Worm (Caenorhabditis elegans) whole organism, L1 larva: ENCODE results near the gene F52H2.5.

Source experiments
- C04F5.9 ChIP-seq: sonication (generic microtip); optimal IDR thresholded peaks from 2 replicates; lab custom pipeline; 2016; ENCODE audit warnings: missing genetic modification characterization, missing compliant biosample characterization
- Y116A8C.19 ChIP-seq: sonication (generic microtip); optimal IDR thresholded peaks from 2 replicates; lab custom pipeline; 2016; ENCODE audit warnings: missing compliant biosample characterization, missing genetic modification characterization, borderline replicate concordance
- alr-1 ChIP-seq: fragments of 200-800 bp; sonication (Bioruptor generic); optimal IDR thresholded peaks from 2 replicates; lab custom pipeline; 2018; ENCODE audit warnings: borderline replicate concordance, mild to moderate bottlenecking, missing genetic modification characterization, missing compliant biosample characterization
- ama-1 ChIP-seq: fragments of 150-350 bp; optimal IDR thresholded peaks from 2 replicates; lab custom pipeline; 2014
- ceh-63 ChIP-seq: fragments of 200-800 bp; sonication (Bioruptor generic); optimal IDR thresholded peaks from 2 replicates; lab custom pipeline; 2018; ENCODE audit warnings: mild to moderate bottlenecking, missing genetic modification characterization, missing compliant biosample characterization
- ceh-82 ChIP-seq, 3 experiments: fragments of 150-350 bp in 1 of 3; sonication (generic microtip) in 2 of 3; optimal IDR thresholded peaks; 2 replicates each; lab custom pipeline; 2014 to 2017; ENCODE audit warnings: missing biosample characterization in 3 of 3, missing genetic modification characterization in 3 of 3
- ceh-90 ChIP-seq: sonication (generic microtip); optimal IDR thresholded peaks from 2 replicates; lab custom pipeline; 2016; ENCODE audit warnings: missing genetic modification characterization, missing compliant biosample characterization
- dpl-1 ChIP-seq, 3 experiments: fragments of 150-350 bp in 2 of 3; sonication (generic microtip) in 1 of 3; optimal IDR thresholded peaks; 2 replicates each; lab custom pipeline; 2014 to 2017; ENCODE audit warnings: missing biosample characterization in 3 of 3, missing genetic modification characterization in 3 of 3, missing genetic modification reagents in 3 of 3
- efl-3 ChIP-seq: fragments of 200-800 bp; sonication (Bioruptor generic); optimal IDR thresholded peaks from 2 replicates; lab custom pipeline; 2018; ENCODE audit warnings: mild to moderate bottlenecking, missing genetic modification characterization, missing compliant biosample characterization
- egl-13 ChIP-seq: sonication (generic microtip); optimal IDR thresholded peaks from 2 replicates; lab custom pipeline; 2016; ENCODE audit warnings: missing genotype, missing genetic modification reagents, missing genetic modification characterization, missing compliant biosample characterization
- elt-2 ChIP-seq: sonication (generic microtip); optimal IDR thresholded peaks from 2 replicates; lab custom pipeline; 2016; ENCODE audit warnings: missing genetic modification characterization, mild to moderate bottlenecking, inconsistent platforms, missing compliant biosample characterization, missing genetic modification reagents
- elt-3 ChIP-seq, 6 experiments: fragments of 150-350 bp in 1 of 6; sonication (generic microtip); optimal IDR thresholded peaks; 2 replicates each; lab custom pipeline; 2017 to 2018; ENCODE audit warnings: missing biosample characterization in 6 of 6, missing genetic modification characterization in 6 of 6, inconsistent platforms in 1 of 6
- fkh-4 ChIP-seq: sonication (generic microtip); optimal IDR thresholded peaks from 2 replicates; lab custom pipeline; 2016; ENCODE audit warnings: missing compliant biosample characterization, missing genetic modification characterization, borderline replicate concordance
- fkh-8 ChIP-seq: sonication (generic microtip); optimal IDR thresholded peaks from 2 replicates; lab custom pipeline; 2016; ENCODE audit warnings: mild to moderate bottlenecking, missing genetic modification characterization, missing compliant biosample characterization
- hlh-4 ChIP-seq: sonication (generic microtip); optimal IDR thresholded peaks from 2 replicates; lab custom pipeline; 2016; ENCODE audit warnings: mild to moderate bottlenecking, missing genetic modification characterization, missing compliant biosample characterization
- isw-1 ChIP-seq: fragments of 200-800 bp; sonication (Bioruptor generic); IDR thresholded peaks from 2 replicates; pipeline ENCODE4 v1.3.6; 2022; ENCODE audit warnings: missing genetic modification characterization, missing compliant biosample characterization
- lin-13 ChIP-seq: fragments of 150-350 bp; optimal IDR thresholded peaks from 2 replicates; lab custom pipeline; 2014; ENCODE audit warnings: missing biosample characterization, missing genetic modification reagents, missing genetic modification characterization
- lin-14 ChIP-seq: fragments of 200-800 bp; sonication (Bioruptor generic); optimal IDR thresholded peaks from 2 replicates; lab custom pipeline; 2018; ENCODE audit warnings: mild to moderate bottlenecking, missing genetic modification characterization, moderate library complexity, missing compliant biosample characterization
- lin-15B ChIP-seq: fragments of 150-350 bp; sonication (generic microtip); optimal IDR thresholded peaks from 3 replicates; lab custom pipeline; 2014; ENCODE audit warnings: missing biosample characterization, missing genetic modification characterization
- lin-35 ChIP-seq, 2 experiments: fragments of 150-350 bp; optimal IDR thresholded peaks; 2 replicates each; lab custom pipeline; 2014; ENCODE audit warnings: missing biosample characterization in 2 of 2, missing genetic modification characterization in 2 of 2, missing genetic modification reagents in 2 of 2
- lsy-2 ChIP-seq, 2 experiments: fragments of 150-350 bp; optimal IDR thresholded peaks; 2 replicates each; lab custom pipeline; 2014; ENCODE audit warnings: missing biosample characterization in 2 of 2, missing genetic modification characterization in 2 of 2
- mab-9 ChIP-seq: fragments of 200-800 bp; sonication (Bioruptor generic); IDR thresholded peaks from 2 replicates; pipeline ENCODE4 v1.3.6; 2022; ENCODE audit warnings: missing genetic modification reagents, missing genetic modification characterization, missing compliant biosample characterization
- mdl-1 ChIP-seq, 2 experiments: fragments of 150-350 bp; optimal IDR thresholded peaks; 2 replicates each; lab custom pipeline; 2014 to 2017; ENCODE audit warnings: missing biosample characterization in 2 of 2, missing genetic modification characterization in 2 of 2, inconsistent platforms in 1 of 2
- mep-1 ChIP-seq: fragments of 150-350 bp; optimal IDR thresholded peaks from 2 replicates; lab custom pipeline; 2014; ENCODE audit warnings: missing biosample characterization, missing genetic modification characterization
- nhr-20 ChIP-seq: sonication (generic microtip); optimal IDR thresholded peaks from 2 replicates; lab custom pipeline; 2016; ENCODE audit warnings: mild to moderate bottlenecking, missing genetic modification characterization, missing compliant biosample characterization
- nhr-47 ChIP-seq: sonication (generic microtip); optimal IDR thresholded peaks from 2 replicates; lab custom pipeline; 2016; ENCODE audit warnings: mild to moderate bottlenecking, missing genetic modification characterization, moderate library complexity, missing compliant biosample characterization
- nhr-71 ChIP-seq: sonication (generic microtip); optimal IDR thresholded peaks from 2 replicates; lab custom pipeline; 2016; ENCODE audit warnings: mild to moderate bottlenecking, missing genetic modification characterization, moderate library complexity, missing compliant biosample characterization
- nhr-77 ChIP-seq: fragments of 150-350 bp; optimal IDR thresholded peaks from 2 replicates; lab custom pipeline; 2014; ENCODE audit warnings: missing biosample characterization, missing genetic modification characterization
- nhr-90 ChIP-seq: sonication (generic microtip); optimal IDR thresholded peaks from 2 replicates; lab custom pipeline; 2016; ENCODE audit warnings: mild to moderate bottlenecking, missing genetic modification characterization, missing compliant biosample characterization; ENCODE audit not compliant: poor library complexity
- pag-3 ChIP-seq: sonication (generic microtip); optimal IDR thresholded peaks from 2 replicates; lab custom pipeline; 2017; ENCODE audit warnings: missing genetic modification characterization, mild to moderate bottlenecking, missing compliant biosample characterization, antibody characterized with exemption, borderline replicate concordance; ENCODE audit not compliant: insufficient read depth
- pax-3 ChIP-seq: fragments of 200-800 bp; sonication (Bioruptor generic); optimal IDR thresholded peaks from 2 replicates; lab custom pipeline; 2018; ENCODE audit warnings: mild to moderate bottlenecking, missing genetic modification characterization, moderate library complexity, missing compliant biosample characterization
- pqm-1 ChIP-seq: sonication (generic microtip); optimal IDR thresholded peaks from 3 replicates; lab custom pipeline; 2017; ENCODE audit warnings: missing biosample characterization, missing genetic modification characterization
- rnt-1 ChIP-seq: sonication (generic microtip); optimal IDR thresholded peaks from 2 replicates; lab custom pipeline; 2016; ENCODE audit warnings: mild to moderate bottlenecking, missing genetic modification characterization, moderate library complexity, missing compliant biosample characterization
- snu-23 ChIP-seq: sonication (generic microtip); optimal IDR thresholded peaks from 2 replicates; lab custom pipeline; 2016; ENCODE audit warnings: missing genetic modification characterization, missing compliant biosample characterization
- sptf-1 ChIP-seq: fragments of 150-350 bp; optimal IDR thresholded peaks from 2 replicates; lab custom pipeline; 2014; ENCODE audit warnings: missing biosample characterization, missing genetic modification characterization
- swsn-7 ChIP-seq: sonication (generic microtip); optimal IDR thresholded peaks from 2 replicates; lab custom pipeline; 2016; ENCODE audit warnings: missing genetic modification characterization, missing compliant biosample characterization
- tbx-2 ChIP-seq: sonication (generic microtip); optimal IDR thresholded peaks from 2 replicates; lab custom pipeline; 2016; ENCODE audit warnings: missing genetic modification characterization, missing compliant biosample characterization
- tlp-1 ChIP-seq: fragments of 150-350 bp; optimal IDR thresholded peaks from 2 replicates; lab custom pipeline; 2014; ENCODE audit warnings: missing biosample characterization, missing genetic modification characterization
- unc-130 ChIP-seq: fragments of 150-350 bp; optimal IDR thresholded peaks from 2 replicates; lab custom pipeline; 2017; ENCODE audit warnings: missing biosample characterization, missing genetic modification characterization, inconsistent platforms
- unc-30 ChIP-seq: sonication (generic microtip); optimal IDR thresholded peaks from 2 replicates; lab custom pipeline; 2017; ENCODE audit warnings: missing biosample characterization, missing genetic modification characterization
- unc-98 ChIP-seq: fragments of 200-800 bp; sonication (Bioruptor generic); IDR thresholded peaks from 2 replicates; pipeline ENCODE4 v1.3.6; 2022; ENCODE audit warnings: missing genetic modification characterization, missing compliant biosample characterization

F52H2.5 gene

DNA sequence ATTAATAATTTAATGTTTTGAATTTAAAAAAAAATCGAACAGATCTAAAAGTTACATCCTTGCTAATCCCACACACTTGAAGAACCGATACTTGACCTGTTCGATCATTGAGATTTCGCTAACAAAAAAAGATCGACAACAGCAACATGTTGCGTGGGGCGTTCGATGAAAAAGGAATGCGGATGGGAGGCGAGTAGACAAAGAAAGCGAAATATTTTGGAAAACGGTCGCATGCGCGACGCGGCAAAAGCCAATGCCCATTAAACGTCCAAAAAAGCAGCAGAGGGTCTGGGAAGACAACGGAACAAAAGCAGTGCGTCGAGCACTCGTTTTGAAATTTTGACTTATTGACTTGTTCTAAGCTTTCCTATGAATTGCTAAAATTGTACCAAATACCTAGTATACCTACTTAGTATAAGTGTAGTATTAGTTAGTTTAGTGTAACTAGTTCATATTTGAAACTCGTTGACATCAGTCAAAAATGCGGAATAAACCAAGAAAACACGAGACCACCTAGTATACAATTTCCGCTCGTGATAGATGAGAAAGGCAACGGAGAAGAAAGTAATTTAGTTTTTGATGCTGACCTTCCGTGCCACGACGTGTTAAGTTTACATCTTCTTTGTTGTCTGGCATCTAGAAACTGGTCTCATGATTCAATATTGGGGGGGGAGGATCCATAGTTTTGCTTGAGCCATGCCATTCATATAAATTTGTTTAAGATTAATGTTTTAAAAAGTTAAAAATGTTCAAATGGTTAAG, 22.1 kb upstream of the F52H2.5 start (continued):
- TF ChIP-seq ceh-82 (tag; optimal IDR thresholded peaks at IDR 0.05; lab: Kevin White, UChicago) (no peak), ceh-90 (tag; lab: Kevin White, UChicago) (no peak), pag-3 (tag; lab: Kevin White, UChicago) (peak; percentile 76), lin-14 (GFP tag; lab: Kevin White, UChicago) (peak; percentile 80), mep-1 (tag; lab: Kevin White, UChicago) (peak; percentile 48), fkh-4 (tag; lab: Kevin White, UChicago) (no peak)
- TF ChIP-seq, all 84 proteins: peak for 19

DNA sequence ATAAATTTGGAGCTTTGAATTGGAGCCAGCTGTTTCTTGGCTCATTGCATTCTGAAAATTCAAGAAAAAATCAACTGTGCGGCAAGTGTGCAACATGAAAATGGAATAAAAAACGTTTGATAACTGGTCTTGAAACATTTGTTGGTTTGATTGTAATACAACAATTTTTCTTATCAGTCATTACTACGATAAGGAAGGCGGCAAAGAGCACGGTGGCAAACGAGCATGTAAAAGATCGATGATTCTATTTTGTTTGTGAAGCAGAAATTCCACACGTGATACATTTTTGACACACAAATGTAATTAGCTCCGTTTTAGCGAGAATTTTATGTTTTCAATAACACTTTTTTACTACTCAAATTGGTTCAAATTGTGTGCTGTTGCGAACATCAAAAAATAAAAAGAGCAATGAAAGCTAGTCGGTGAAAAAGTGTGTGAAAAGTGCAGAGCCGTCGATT, 20.7 kb upstream of the F52H2.5 start, which contains the start of gene H01M10.1:
Gene H01M10.1 (minus strand): TSS at position 51 of the 458 bp plus-strand sequence.
- TF ChIP-seq elt-2 = peak; percentile 94
- TF ChIP-seq lin-35 (GFP tag; optimal IDR thresholded peaks at IDR 0.05; lab: Kevin White, UChicago) = peak in 1 of 2 experiments; percentile 26
- no peak for TF ChIP-seq unc-130 (tag; lab: Kevin White, UChicago)
- TF ChIP-seq ceh-90 (tag; lab: Kevin White, UChicago) = no peak
- peak; percentile 9 for TF ChIP-seq lin-14 (GFP tag; lab: Kevin White, UChicago)
- no peak for TF ChIP-seq lin-13 (GFP tag; lab: Kevin White, UChicago)
- TF ChIP-seq mab-9 (GFP tag; lab: Robert Waterston, UW) = no peak
- TF ChIP-seq nhr-71 (tag; lab: Kevin White, UChicago) = peak; percentile 34
- no peak for TF ChIP-seq C04F5.9 (tag; lab: Kevin White, UChicago)
- TF ChIP-seq lsy-2 (tag; optimal IDR thresholded peaks at IDR 0.05; lab: Kevin White, UChicago) = peak in 1 of 2 experiments; percentile 5
- TF ChIP-seq pqm-1 (tag; lab: Kevin White, UChicago) = peak; percentile 20
- TF ChIP-seq mdl-1 (tag; optimal IDR thresholded peaks at IDR 0.05; lab: Kevin White, UChicago) = peak in 1 of 2 experiments; percentile 4
- TF ChIP-seq unc-98 (GFP tag; lab: Robert Waterston, UW) = no peak
- TF ChIP-seq nhr-20 (tag; lab: Kevin White, UChicago) = peak; percentile 31

DNA sequence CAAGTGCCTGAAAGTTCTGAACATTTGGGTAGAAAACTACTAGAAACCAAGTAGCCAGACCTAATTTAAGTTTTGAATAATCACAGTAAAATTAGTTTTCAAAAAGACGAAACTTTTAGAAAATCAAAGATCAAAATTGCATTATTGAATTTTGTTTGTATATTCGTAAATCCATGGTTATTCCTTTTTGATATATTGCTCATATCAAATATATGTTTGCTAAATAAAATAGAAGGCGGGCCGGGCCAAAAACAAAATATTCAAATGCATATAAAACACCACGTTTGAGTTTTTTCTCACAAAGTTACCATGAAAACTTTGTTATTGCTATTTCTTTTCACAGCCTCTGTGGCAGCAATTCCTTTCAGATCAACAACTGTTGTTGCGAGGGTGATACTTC, 17.6 kb upstream of the F52H2.5 start, which contains the start of gene ttr-42:
Gene ttr-42 (plus strand): TSS at position 301 of the 400 bp plus-strand sequence.
- TF ChIP-seq nhr-20 (tag; lab: Kevin White, UChicago) (no peak), mep-1 (tag; lab: Kevin White, UChicago) (no peak), elt-3 (tag; optimal IDR thresholded peaks at IDR 0.05; lab: Kevin White, UChicago) (no peak), egl-13 (no peak), unc-30 (tag; lab: Kevin White, UChicago) (no peak), C04F5.9 (tag; lab: Kevin White, UChicago) (no peak), nhr-77 (tag; lab: Kevin White, UChicago) (no peak), mdl-1 (tag; optimal IDR thresholded peaks at IDR 0.05; lab: Kevin White, UChicago) (no peak), rnt-1 (no peak), isw-1 (no peak), ama-1 (lab: Kevin White, UChicago) (no peak), pax-3 (tag; lab: Kevin White, UChicago) (no peak), swsn-7 (tag; lab: Kevin White, UChicago) (no peak), hlh-4 (tag; lab: Kevin White, UChicago) (no peak), lin-15B (no peak)

DNA sequence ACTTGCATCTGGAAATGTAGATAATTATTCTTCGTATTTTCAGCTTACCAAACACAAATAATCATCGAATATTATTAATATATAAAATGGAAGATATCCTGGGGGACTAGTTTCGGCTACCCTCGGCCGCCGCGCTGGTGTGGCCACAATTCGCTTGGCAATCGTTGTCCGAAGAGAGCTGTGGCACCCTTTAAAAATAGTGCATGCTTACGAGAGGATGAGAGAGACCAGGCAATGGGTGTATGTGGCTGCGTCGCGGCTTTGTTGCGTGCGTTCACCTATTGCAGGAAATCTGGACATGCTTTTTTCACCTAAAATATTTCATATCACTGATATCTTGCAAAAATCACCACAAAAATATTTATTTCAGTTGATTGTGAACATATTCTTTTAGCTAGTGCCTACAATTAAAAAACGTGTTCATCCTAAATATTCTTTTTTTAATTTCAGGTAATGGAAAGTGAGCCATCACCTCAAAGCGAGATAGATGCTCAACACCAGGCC, 12.8 kb upstream of the F52H2.5 start, which contains the start of the genes ccd-5 and F52H2.1:
Gene ccd-5 (minus strand): TSS at position 8 of the 504 bp plus-strand sequence.
Gene F52H2.1 (plus strand): TSS at position 454 of the 504 bp plus-strand sequence.
- TF ChIP-seq lin-14 (GFP tag; lab: Kevin White, UChicago) = peak; percentile 71
- TF ChIP-seq egl-13 = no peak
- no peak for TF ChIP-seq lin-35 (GFP tag; optimal IDR thresholded peaks at IDR 0.05; lab: Kevin White, UChicago)
- TF ChIP-seq nhr-90 (tag; lab: Kevin White, UChicago) = no peak
- no peak for TF ChIP-seq alr-1 (tag; lab: Kevin White, UChicago)
- TF ChIP-seq nhr-71 (tag; lab: Kevin White, UChicago) = peak; percentile 14
- peak; percentile 52 for TF ChIP-seq rnt-1
- TF ChIP-seq fkh-8 = peak; percentile 56
- TF ChIP-seq nhr-47 = peak; percentile 25
- no peak for TF ChIP-seq efl-3
- no peak for TF ChIP-seq lin-13 (GFP tag; lab: Kevin White, UChicago)
- no peak for TF ChIP-seq nhr-20 (tag; lab: Kevin White, UChicago)
- TF ChIP-seq lsy-2 (tag; optimal IDR thresholded peaks at IDR 0.05; lab: Kevin White, UChicago) = peak in 1 of 2 experiments; percentile 33
- TF ChIP-seq mab-9 (GFP tag; lab: Robert Waterston, UW) = no peak
- no peak for TF ChIP-seq ceh-63 (GFP tag; lab: Kevin White, UChicago)
- TF ChIP-seq tbx-2 (tag; lab: Kevin White, UChicago) = no peak
- no peak for TF ChIP-seq Y116A8C.19
- no peak for TF ChIP-seq dpl-1 (GFP tag; optimal IDR thresholded peaks at IDR 0.05; lab: Kevin White, UChicago)
- TF ChIP-seq snu-23 (GFP tag; lab: Kevin White, UChicago) = peak; percentile 20
- no peak for TF ChIP-seq tlp-1
- no peak for TF ChIP-seq sptf-1 (tag; lab: Kevin White, UChicago)
